Worm (Caenorhabditis elegans): Measurements from ENCODE around the gene F33G12.6.

DNA sequence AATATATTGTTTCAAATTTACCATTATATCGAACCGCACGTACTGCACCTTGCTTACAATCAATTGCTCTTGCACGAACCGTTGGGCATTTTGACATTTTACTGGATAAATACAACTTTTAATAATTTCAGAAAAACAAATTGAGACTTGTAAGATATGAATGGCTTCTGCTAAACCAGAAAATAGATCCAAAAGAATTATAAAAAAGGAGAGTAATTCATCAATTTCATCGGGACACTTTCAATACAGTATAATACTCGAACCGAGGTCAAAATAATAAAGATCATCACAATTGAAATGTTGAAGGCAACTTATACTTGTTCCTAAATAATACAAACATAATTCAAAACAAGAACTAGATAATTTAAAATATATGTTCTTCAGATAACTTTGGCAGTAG is 18.1 kb upstream of the F33G12.6 start, which contains the start of gene wdr-83:
- TF ChIP-seq ceh-34 (tag; optimal IDR thresholded peaks at IDR 0.05) (no peak), C08G9.2 (tag; optimal IDR thresholded peaks at IDR 0.05) (no peak), unc-86 (tag; optimal IDR thresholded peaks at IDR 0.05) (no peak), pha-2 (tag; optimal IDR thresholded peaks at IDR 0.05) (no peak), hlh-6 (tag; optimal IDR thresholded peaks at IDR 0.05) (no peak)

Data from whole organism, late embryonic.